Worm (Caenorhabditis elegans) whole organism, L4 larva: ENCODE measurements around the gene rabn-5.
A peak's percentile ranks its signal among the peaks of the same experiment; 100 is the strongest.

ENCODE experiments used
- F10B5.3 ChIP-seq: sonication (generic microtip); optimal IDR thresholded peaks from 2 replicates; lab custom pipeline; 2016; ENCODE audit warnings: mild to moderate bottlenecking, missing genetic modification characterization, missing compliant biosample characterization
- F26F4.8 ChIP-seq: fragments of 200-800 bp; sonication (Bioruptor generic); conservative IDR thresholded peaks from 2 replicates; pipeline ENCODE4 v1.3.6; 2022; ENCODE audit warnings: missing genetic modification characterization, missing compliant biosample characterization
- F37D6.2 ChIP-seq: sonication (generic microtip); optimal IDR thresholded peaks from 2 replicates; lab custom pipeline; 2016; ENCODE audit warnings: mild to moderate bottlenecking, missing genetic modification characterization, missing compliant biosample characterization
- ZK337.2 ChIP-seq: fragments of 200-800 bp; sonication (Bioruptor generic); IDR thresholded peaks from 2 replicates; pipeline ENCODE4 v1.3.6; 2022; ENCODE audit warnings: missing genetic modification reagents, missing genetic modification characterization, missing compliant biosample characterization
- ZK546.5 ChIP-seq, 2 experiments: sonication (generic microtip); optimal IDR thresholded peaks; 2 replicates each; lab custom pipeline; 2017; ENCODE audit warnings: missing biosample characterization in 2 of 2, missing genetic modification characterization in 2 of 2
- aha-1 ChIP-seq: fragments of 150-350 bp; peaks from one replicate; lab custom pipeline; 2014; ENCODE audit warnings: missing biosample characterization, missing genetic modification characterization
- aly-2 ChIP-seq: sonication (generic microtip); optimal IDR thresholded peaks from 2 replicates; lab custom pipeline; 2018; ENCODE audit warnings: missing biosample characterization, missing genetic modification characterization
- ceh-28 ChIP-seq: fragments of 150-350 bp; optimal IDR thresholded peaks from 2 replicates; lab custom pipeline; 2014; ENCODE audit warnings: missing biosample characterization, missing genetic modification reagents, missing genetic modification characterization
- ceh-32 ChIP-seq: sonication (generic microtip); optimal IDR thresholded peaks from 2 replicates; lab custom pipeline; 2016; ENCODE audit warnings: mild to moderate bottlenecking, missing genetic modification characterization, missing compliant biosample characterization; ENCODE audit not compliant: poor library complexity
- cey-2 ChIP-seq: sonication (generic microtip); optimal IDR thresholded peaks from 3 replicates; lab custom pipeline; 2017; ENCODE audit warnings: missing genetic modification characterization, mild to moderate bottlenecking, missing compliant biosample characterization, antibody characterized with exemption, borderline replicate concordance; ENCODE audit not compliant: insufficient read depth
- daf-16 ChIP-seq, 3 experiments: sonication (generic microtip); optimal IDR thresholded peaks; 2 replicates each; lab custom pipeline; 2016 to 2017; ENCODE audit warnings: missing genetic modification characterization in 3 of 3, missing genetic modification reagents in 3 of 3, mild to moderate bottlenecking in 2 of 3, missing compliant biosample characterization in 2 of 3, missing biosample characterization in 1 of 3, moderate library complexity in 1 of 3
- daf-19 ChIP-seq: fragments of 200-800 bp; sonication (Bioruptor generic); conservative IDR thresholded peaks from 2 replicates; pipeline ENCODE4 v1.3.6; 2022; ENCODE audit warnings: missing genetic modification characterization, missing compliant biosample characterization
- dmd-6 ChIP-seq: fragments of 200-800 bp; sonication (Bioruptor generic); IDR thresholded peaks from 2 replicates; pipeline ENCODE4 v1.3.6; 2022; ENCODE audit warnings: missing genetic modification reagents, missing genetic modification characterization, missing compliant biosample characterization
- dmd-8 ChIP-seq: fragments of 200-800 bp; sonication (Bioruptor generic); IDR thresholded peaks from 2 replicates; pipeline ENCODE4 v1.3.6; 2022; ENCODE audit warnings: missing genetic modification characterization, missing compliant biosample characterization
- dpl-1 ChIP-seq: fragments of 150-350 bp; optimal IDR thresholded peaks from 2 replicates; lab custom pipeline; 2014; ENCODE audit warnings: missing biosample characterization, missing genetic modification reagents, missing genetic modification characterization
- dve-1 ChIP-seq: sonication (generic microtip); optimal IDR thresholded peaks from 2 replicates; lab custom pipeline; 2017; ENCODE audit warnings: antibody characterized with exemption, mild to moderate bottlenecking, missing genetic modification characterization, missing compliant biosample characterization; ENCODE audit not compliant: insufficient read depth
- egl-27 ChIP-seq: sonication (generic microtip); optimal IDR thresholded peaks from 3 replicates; lab custom pipeline; 2017; ENCODE audit warnings: missing biosample characterization, missing genetic modification reagents, missing genetic modification characterization
- fkh-10 ChIP-seq: fragments of 150-350 bp; optimal IDR thresholded peaks from 2 replicates; lab custom pipeline; 2014; ENCODE audit warnings: missing biosample characterization, missing genetic modification reagents, missing genetic modification characterization
- fos-1 ChIP-seq: fragments of 150-350 bp; optimal IDR thresholded peaks from 2 replicates; lab custom pipeline; 2014; ENCODE audit warnings: missing biosample characterization, missing genetic modification characterization
- hif-1 ChIP-seq, 2 experiments: sonication (generic microtip); optimal IDR thresholded peaks; 2 replicates each; lab custom pipeline; 2016 to 2017; ENCODE audit warnings: missing compliant biosample characterization in 2 of 2, missing genetic modification characterization in 2 of 2, missing genetic modification reagents in 2 of 2, missing genotype in 2 of 2, mild to moderate bottlenecking in 1 of 2
- hlh-30 ChIP-seq: sonication (generic microtip); optimal IDR thresholded peaks from 2 replicates; lab custom pipeline; 2017; ENCODE audit warnings: antibody characterized with exemption, mild to moderate bottlenecking, missing genetic modification characterization, missing compliant biosample characterization; ENCODE audit not compliant: insufficient read depth
- hmg-1.1 ChIP-seq: fragments of 200-800 bp; sonication (Bioruptor generic); IDR thresholded peaks from 2 replicates; pipeline ENCODE4 v1.3.6; 2022; ENCODE audit warnings: missing genetic modification reagents, missing genetic modification characterization, missing compliant biosample characterization
- lin-1 ChIP-seq: fragments of 200-800 bp; sonication (Bioruptor generic); IDR thresholded peaks from 2 replicates; pipeline ENCODE4 v1.3.6; 2022; ENCODE audit warnings: missing genetic modification reagents, missing genetic modification characterization, missing compliant biosample characterization
- lin-15B ChIP-seq: fragments of 150-350 bp; sonication (generic microtip); optimal IDR thresholded peaks from 3 replicates; lab custom pipeline; 2014; ENCODE audit warnings: missing biosample characterization, missing genetic modification characterization
- lin-29 ChIP-seq: fragments of 200-800 bp; sonication (Bioruptor generic); IDR thresholded peaks from 2 replicates; pipeline ENCODE4 v1.3.6; 2022; ENCODE audit warnings: missing genetic modification reagents, missing genetic modification characterization, missing compliant biosample characterization
- madf-5 ChIP-seq, 2 experiments: fragments of 200-800 bp; sonication (Bioruptor generic); IDR thresholded peaks; 2 replicates each; pipeline ENCODE4 v1.3.6; 2022; ENCODE audit warnings: missing compliant biosample characterization in 2 of 2, missing genetic modification characterization in 2 of 2
- mdt-29 ChIP-seq: fragments of 200-800 bp; sonication (Bioruptor generic); IDR thresholded peaks from 2 replicates; pipeline ENCODE4 v1.3.6; 2022; ENCODE audit warnings: missing genetic modification reagents, missing genetic modification characterization, missing compliant biosample characterization
- mep-1 ChIP-seq: fragments of 150-350 bp; sonication (generic microtip); optimal IDR thresholded peaks from 3 replicates; lab custom pipeline; 2014; ENCODE audit warnings: missing biosample characterization, missing genetic modification characterization
- mxl-2 ChIP-seq: fragments of 200-800 bp; sonication (Bioruptor generic); conservative IDR thresholded peaks from 2 replicates; pipeline ENCODE4 v1.3.6; 2022; ENCODE audit warnings: missing genetic modification reagents, missing genetic modification characterization, missing compliant biosample characterization
- mxl-3 ChIP-seq: fragments of 200-800 bp; sonication (Bioruptor generic); optimal IDR thresholded peaks from 2 replicates; lab custom pipeline; 2018; ENCODE audit warnings: mild to moderate bottlenecking, missing genetic modification characterization, missing compliant biosample characterization
- nhr-11 ChIP-seq: fragments of 150-350 bp; optimal IDR thresholded peaks from 2 replicates; lab custom pipeline; 2014; ENCODE audit warnings: missing biosample characterization, missing genetic modification characterization
- nhr-111 ChIP-seq: fragments of 200-800 bp; sonication (Bioruptor generic); optimal IDR thresholded peaks from 2 replicates; lab custom pipeline; 2018; ENCODE audit warnings: mild to moderate bottlenecking, missing genetic modification characterization, missing compliant biosample characterization
- nhr-28 ChIP-seq: fragments of 150-350 bp; optimal IDR thresholded peaks from 2 replicates; lab custom pipeline; 2014; ENCODE audit warnings: missing biosample characterization, missing genetic modification characterization
- nhr-41 ChIP-seq: fragments of 200-800 bp; sonication (Bioruptor generic); IDR thresholded peaks from 2 replicates; pipeline ENCODE4 v1.3.6; 2022; ENCODE audit warnings: missing genetic modification reagents, missing genetic modification characterization, missing compliant biosample characterization
- nhr-42 ChIP-seq: fragments of 200-800 bp; sonication (Bioruptor generic); IDR thresholded peaks from 2 replicates; pipeline ENCODE4 v1.3.6; 2022; ENCODE audit warnings: missing genetic modification characterization, missing compliant biosample characterization
- nhr-48 ChIP-seq: sonication (generic microtip); optimal IDR thresholded peaks from 2 replicates; lab custom pipeline; 2016; ENCODE audit warnings: mild to moderate bottlenecking, missing genetic modification characterization, missing compliant biosample characterization
- nhr-76 ChIP-seq: fragments of 150-350 bp; optimal IDR thresholded peaks from 2 replicates; lab custom pipeline; 2014; ENCODE audit warnings: missing biosample characterization, missing genetic modification characterization
- nhr-77 ChIP-seq: fragments of 150-350 bp; optimal IDR thresholded peaks from 2 replicates; lab custom pipeline; 2014; ENCODE audit warnings: missing biosample characterization, missing genetic modification characterization
- php-3 ChIP-seq: fragments of 200-800 bp; sonication (Bioruptor generic); IDR thresholded peaks from 2 replicates; pipeline ENCODE4 v1.3.6; 2022; ENCODE audit warnings: missing genetic modification reagents, missing genetic modification characterization, missing compliant biosample characterization
- pqm-1 ChIP-seq: sonication (generic microtip); optimal IDR thresholded peaks from 2 replicates; lab custom pipeline; 2017; ENCODE audit warnings: missing biosample characterization, missing genetic modification characterization
- saeg-2 ChIP-seq: fragments of 200-800 bp; sonication (Bioruptor generic); IDR thresholded peaks from 2 replicates; pipeline ENCODE4 v1.3.6; 2022; ENCODE audit warnings: missing genetic modification reagents, missing genetic modification characterization, missing compliant biosample characterization
- sdz-12 ChIP-seq: fragments of 200-800 bp; sonication (Bioruptor generic); optimal IDR thresholded peaks from 2 replicates; lab custom pipeline; 2018; ENCODE audit warnings: mild to moderate bottlenecking, missing genetic modification characterization, missing compliant biosample characterization
- skn-1 ChIP-seq: fragments of 150-350 bp; optimal IDR thresholded peaks from 2 replicates; lab custom pipeline; 2014; ENCODE audit warnings: missing biosample characterization, missing genetic modification characterization
- snpc-1.2 ChIP-seq: fragments of 200-800 bp; sonication (Bioruptor generic); IDR thresholded peaks from 2 replicates; pipeline ENCODE4 v1.3.6; 2022; ENCODE audit warnings: missing genetic modification reagents, missing genetic modification characterization, missing compliant biosample characterization
- spr-3 ChIP-seq: fragments of 200-800 bp; sonication (Bioruptor generic); optimal IDR thresholded peaks from 2 replicates; lab custom pipeline; 2018; ENCODE audit warnings: mild to moderate bottlenecking, missing genetic modification characterization, missing compliant biosample characterization
- tag-97 ChIP-seq: fragments of 200-800 bp; sonication (Bioruptor generic); IDR thresholded peaks from 2 replicates; pipeline ENCODE4 v1.3.6; 2022; ENCODE audit warnings: missing genetic modification characterization, missing compliant biosample characterization
- tra-1 ChIP-seq: fragments of 200-800 bp; sonication (Bioruptor generic); IDR thresholded peaks from 2 replicates; pipeline ENCODE4 v1.3.6; 2022; ENCODE audit warnings: missing genetic modification reagents, missing genetic modification characterization, missing compliant biosample characterization
- zip-11 ChIP-seq: fragments of 200-800 bp; sonication (Bioruptor generic); IDR thresholded peaks from 2 replicates; pipeline ENCODE4 v1.3.6; 2022; ENCODE audit warnings: missing genetic modification characterization, missing compliant biosample characterization
- zip-2 ChIP-seq: fragments of 150-350 bp; optimal IDR thresholded peaks from 2 replicates; lab custom pipeline; 2014; ENCODE audit warnings: missing biosample characterization, missing genetic modification characterization

Gene rabn-5

ce11 chrIII:5838159-5839046 lies 25.9 kb upstream of the rabn-5 start (continued):
- TF ChIP-seq hlh-30 (tag; lab: Kevin White, UChicago) (peak; percentile 75), dve-1 (tag; lab: Kevin White, UChicago) (peak; percentile 95), hif-1 (tag; optimal IDR thresholded peaks at IDR 0.05; lab: Kevin White, UChicago) (no peak), dpl-1 (no peak), mxl-3 (GFP tag; lab: Kevin White, UChicago) (peak; percentile 86), tra-1 (GFP tag; lab: Robert Waterston, UW) (peak; percentile 58; the same call in 1 of the 2 replicates), nhr-77 (tag; lab: Kevin White, UChicago) (peak; percentile 77), nhr-76 (tag; lab: Kevin White, UChicago) (no peak), skn-1 (tag; lab: Kevin White, UChicago) (no peak), dmd-6 (peak; percentile 95), cey-2 (peak; percentile 9), nhr-42 (no peak), daf-19 (GFP tag; lab: Robert Waterston, UW) (no peak), aha-1 (tag; lab: Kevin White, UChicago) (peak; percentile 25), mep-1 (peak; percentile 72), tag-97 (GFP tag; lab: Robert Waterston, UW) (no peak), lin-29 (GFP tag; lab: Robert Waterston, UW) (no peak), ceh-28 (no peak), zip-11 (no peak), F26F4.8 (GFP tag; lab: Robert Waterston, UW) (no peak), fos-1 (tag; lab: Kevin White, UChicago) (no peak), nhr-11 (no peak), nhr-111 (no peak), aly-2 (no peak), F10B5.3 (no peak), php-3 (GFP tag; lab: Robert Waterston, UW) (peak; percentile 87), lin-15B (tag; lab: Kevin White, UChicago) (no peak), daf-16 (GFP tag; optimal IDR thresholded peaks at IDR 0.05; lab: Kevin White, UChicago) (peak in 1 of 2 experiments; percentile 60), daf-16 (tag; optimal IDR thresholded peaks at IDR 0.05; lab: Kevin White, UChicago) (peak; percentile 82), mxl-2 (GFP tag; lab: Robert Waterston, UW) (no peak), nhr-28 (peak; percentile 96), ZK337.2 (GFP tag; lab: Robert Waterston, UW) (no peak), sdz-12 (GFP tag; lab: Kevin White, UChicago) (no peak), ZK546.5 (tag; optimal IDR thresholded peaks at IDR 0.05; lab: Kevin White, UChicago) (no peak), nhr-48 (peak; percentile 81), dmd-8 (GFP tag; lab: Robert Waterston, UW) (no peak), F37D6.2 (tag; lab: Kevin White, UChicago) (no peak), saeg-2 (no peak), ceh-32 (tag; lab: Kevin White, UChicago) (no peak), nhr-41 (GFP tag; lab: Robert Waterston, UW) (no peak), hmg-1.1 (0 out of 2 replicates have a peak, but pooled peaks have one; percentile 7), mdt-29 (GFP tag; lab: Robert Waterston, UW) (no peak), snpc-1.2 (GFP tag; lab: Robert Waterston, UW) (no peak), egl-27 (tag; lab: Kevin White, UChicago) (no peak), lin-1 (0 out of 2 replicates have a peak, but pooled peaks have one; percentile 24), pqm-1 (tag; lab: Kevin White, UChicago) (peak; percentile 93), madf-5 (GFP tag; IDR thresholded peaks at IDR 0.05; lab: Robert Waterston, UW) (no peak), spr-3 (GFP tag; lab: Kevin White, UChicago) (no peak), zip-2 (tag; lab: Kevin White, UChicago) (no peak), fkh-10 (no peak)
